Worm (Caenorhabditis elegans): ENCODE measurements around the gene memo-1.

DNA sequence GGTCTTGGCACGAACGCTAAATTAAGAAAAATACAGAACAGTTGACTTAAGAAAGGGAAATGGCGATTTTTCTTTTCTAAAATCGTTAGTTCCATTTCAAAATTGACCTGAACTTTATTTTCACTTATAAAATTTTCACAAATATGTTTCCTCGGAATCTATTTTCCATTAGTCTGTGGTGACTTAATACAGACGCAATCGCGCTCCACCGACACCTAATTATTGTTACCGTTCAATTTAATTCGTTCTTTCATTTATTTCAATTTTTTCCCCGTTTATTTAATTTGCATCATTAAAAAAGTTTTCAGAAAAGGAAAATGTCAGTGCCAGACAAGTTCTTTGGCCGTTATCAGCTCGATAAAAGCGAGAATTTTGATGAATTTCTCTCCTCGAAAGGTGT is 26.7 kb downstream of the memo-1 start, which contains the start of gene lbp-4:
- TF ChIP-seq ceh-24 (tag; optimal IDR thresholded peaks at IDR 0.05) (no peak), pag-3 (tag; optimal IDR thresholded peaks at IDR 0.05; ENCODE audit: borderline replicate concordance) (no peak), tbx-2 (tag; optimal IDR thresholded peaks at IDR 0.05) (peak; percentile 79), hlh-30 (tag; optimal IDR thresholded peaks at IDR 0.05; ENCODE audit: insufficient read depth) (no peak), madf-2 (tag; optimal IDR thresholded peaks at IDR 0.05) (no peak), dve-1 (tag; optimal IDR thresholded peaks at IDR 0.05) (no peak), ceh-45 (GFP tag; IDR thresholded peaks at IDR 0.05) (no peak), sdc-2 (tag; optimal IDR thresholded peaks at IDR 0.05) (no peak), odd-2 (tag; optimal IDR thresholded peaks at IDR 0.05) (no peak), fkh-10 (GFP tag; optimal IDR thresholded peaks at IDR 0.05) (no peak), C08G9.2 (tag; optimal IDR thresholded peaks at IDR 0.05) (peak; percentile 57), ama-1 (optimal IDR thresholded peaks at IDR 0.05) (no peak)
